Worm (Caenorhabditis elegans): Measurements from ENCODE around the gene txt-17.

- TF ChIP-seq him-1 (tag; optimal IDR thresholded peaks at IDR 0.05) (no peak), dao-5 (tag; optimal IDR thresholded peaks at IDR 0.05) (no peak), W03F9.2 (tag; optimal IDR thresholded peaks at IDR 0.05) (no peak)
Measured at ce11 chrV:7022981-7023380, 30.0 kb downstream of the txt-17 start.

All from whole organism, L4/young adult.